Fruit fly (Drosophila melanogaster) whole organism, embryonic: ENCODE measurements around the gene Rrp5.

Experiments used
- Antp ChIP-seq: fragments of 200-800 bp; sonication (Bioruptor generic); optimal IDR thresholded peaks from 3 replicates; lab custom pipeline; 2016; ENCODE audit warnings: missing biosample characterization, missing genetic modification characterization
- Atf3 ChIP-seq: fragments of 200-800 bp; sonication (Bioruptor generic); optimal IDR thresholded peaks from 3 replicates; lab custom pipeline; 2016; ENCODE audit warnings: missing biosample characterization, missing genetic modification characterization
- Atf6 ChIP-seq: fragments of 200-800 bp; sonication (Bioruptor generic); IDR thresholded peaks from 2 replicates; pipeline ENCODE4 v1.3.6; 2022; ENCODE audit warnings: missing biosample characterization, missing genetic modification characterization
- CG1233 ChIP-seq: fragments of 200-800 bp; sonication (Bioruptor generic); optimal IDR thresholded peaks from 4 replicates; lab custom pipeline; 2018; ENCODE audit warnings: missing biosample characterization, mild to moderate bottlenecking, missing genetic modification characterization
- CG14860 ChIP-seq: fragments of 200-800 bp; sonication (Bioruptor generic); IDR thresholded peaks from 3 replicates; pipeline ENCODE4 v1.3.6; 2022; ENCODE audit warnings: missing biosample characterization, missing genetic modification characterization; ENCODE audit not compliant: partially characterized antibody
- CG15011 ChIP-seq: fragments of 200-800 bp; sonication (Bioruptor generic); optimal IDR thresholded peaks from 3 replicates; lab custom pipeline; 2018; ENCODE audit warnings: missing biosample characterization, mild to moderate bottlenecking, missing genetic modification characterization
- CG15479 ChIP-seq: fragments of 200-800 bp; sonication (Bioruptor generic); optimal IDR thresholded peaks from 3 replicates; lab custom pipeline; 2019; ENCODE audit warnings: missing biosample characterization, mild to moderate bottlenecking, missing genetic modification characterization, moderate library complexity
- CG17568 ChIP-seq: fragments of 200-800 bp; sonication (Bioruptor generic); optimal IDR thresholded peaks from 2 replicates; lab custom pipeline; 2018; ENCODE audit warnings: missing biosample characterization, mild to moderate bottlenecking, missing genetic modification characterization, moderate library complexity
- CG17829 ChIP-seq: fragments of 200-800 bp; optimal IDR thresholded peaks from 2 replicates; lab custom pipeline; 2019; ENCODE audit warnings: missing biosample characterization, mild to moderate bottlenecking, missing genetic modification characterization, moderate library complexity
- CG2202 ChIP-seq: fragments of 200-800 bp; sonication (Bioruptor generic); optimal IDR thresholded peaks from 2 replicates; lab custom pipeline; 2018; ENCODE audit warnings: missing biosample characterization, mild to moderate bottlenecking, missing genetic modification characterization
- CG31224 ChIP-seq: fragments of 200-800 bp; sonication (Bioruptor generic); IDR thresholded peaks from 2 replicates; pipeline ENCODE4 v1.3.6; 2022; ENCODE audit warnings: missing biosample characterization, missing genetic modification characterization
- CG31441 ChIP-seq: fragments of 200-800 bp; sonication (Bioruptor generic); IDR thresholded peaks from 2 replicates; pipeline ENCODE4 v1.3.6; 2022; ENCODE audit warnings: missing biosample characterization, missing genetic modification characterization
- CG33213 ChIP-seq: fragments of 200-800 bp; sonication (Bioruptor generic); optimal IDR thresholded peaks from 3 replicates; lab custom pipeline; 2016; ENCODE audit warnings: missing biosample characterization, missing genetic modification characterization
- CG34224 ChIP-seq: fragments of 200-800 bp; sonication (Bioruptor generic); IDR thresholded peaks from 3 replicates; pipeline ENCODE4 v1.3.6; 2022; ENCODE audit warnings: missing biosample characterization, missing genetic modification characterization; ENCODE audit not compliant: partially characterized antibody
- CG3838 ChIP-seq: fragments of 200-800 bp; sonication (Bioruptor generic); optimal IDR thresholded peaks from 3 replicates; lab custom pipeline; 2016; ENCODE audit warnings: missing biosample characterization, missing genetic modification characterization
- CG4404 ChIP-seq: fragments of 200-800 bp; sonication (Bioruptor generic); IDR thresholded peaks from 2 replicates; pipeline ENCODE4 v1.3.6; 2022; ENCODE audit warnings: missing biosample characterization, missing genetic modification characterization
- CG5953 ChIP-seq: fragments of 200-800 bp; sonication (Bioruptor generic); IDR thresholded peaks from 2 replicates; pipeline ENCODE4 v1.3.6; 2022; ENCODE audit warnings: missing biosample characterization, missing genetic modification characterization
- CG6854 ChIP-seq: fragments of 200-800 bp; sonication (Bioruptor generic); optimal IDR thresholded peaks from 3 replicates; lab custom pipeline; 2017; ENCODE audit warnings: missing biosample characterization, mild to moderate bottlenecking, missing genetic modification characterization
- CG7271 ChIP-seq: fragments of 200-800 bp; sonication (Bioruptor generic); optimal IDR thresholded peaks from 2 replicates; lab custom pipeline; 2018; ENCODE audit warnings: missing biosample characterization, mild to moderate bottlenecking, missing genetic modification characterization, moderate library complexity
- CG7357 ChIP-seq: fragments of 200-800 bp; sonication (Bioruptor generic); IDR thresholded peaks from 3 replicates; pipeline ENCODE4 v1.3.6; 2022; ENCODE audit warnings: missing biosample characterization, missing genetic modification characterization
- Hand ChIP-seq: fragments of 200-800 bp; sonication (Bioruptor generic); optimal IDR thresholded peaks from 2 replicates; lab custom pipeline; 2017; ENCODE audit warnings: mild to moderate bottlenecking, missing biosample characterization, missing genetic modification reagents, missing genetic modification characterization
- Lim3 ChIP-seq: fragments of 200-800 bp; sonication (Bioruptor generic); IDR thresholded peaks from 2 replicates; pipeline ENCODE4 v1.3.6; 2022; ENCODE audit warnings: missing biosample characterization, missing genetic modification characterization
- Max ChIP-seq: fragments of 200-800 bp; sonication (Bioruptor generic); optimal IDR thresholded peaks from 2 replicates; lab custom pipeline; 2016; ENCODE audit warnings: missing biosample characterization, mild to moderate bottlenecking, missing genetic modification characterization
- Nf-YB ChIP-seq: fragments of 200-800 bp; sonication (Bioruptor generic); optimal IDR thresholded peaks from 3 replicates; lab custom pipeline; 2019; ENCODE audit warnings: missing biosample characterization, mild to moderate bottlenecking, missing genetic modification characterization, moderate library complexity
- Nf-YC ChIP-seq: fragments of 200-800 bp; optimal IDR thresholded peaks from 3 replicates; lab custom pipeline; 2019; ENCODE audit warnings: missing biosample characterization, mild to moderate bottlenecking, missing genetic modification characterization, moderate library complexity
- Six4 ChIP-seq: fragments of 200-800 bp; sonication (Bioruptor generic); optimal IDR thresholded peaks from 2 replicates; lab custom pipeline; 2016; ENCODE audit warnings: missing biosample characterization, missing genetic modification characterization
- Taf1 ChIP-seq: fragments of 200-800 bp; sonication (Bioruptor generic); IDR thresholded peaks from 2 replicates; pipeline ENCODE4 v1.3.6; 2022; ENCODE audit warnings: missing biosample characterization, missing genetic modification characterization
- ap ChIP-seq: fragments of 200-800 bp; sonication (Bioruptor generic); IDR thresholded peaks from 2 replicates; pipeline ENCODE4 v1.3.6; 2022; ENCODE audit warnings: missing biosample characterization, missing genetic modification characterization
- bigmax ChIP-seq: fragments of 200-800 bp; sonication (Bioruptor generic); optimal IDR thresholded peaks from 2 replicates; lab custom pipeline; 2018; ENCODE audit warnings: missing biosample characterization, mild to moderate bottlenecking, missing genetic modification characterization
- chinmo ChIP-seq: fragments of 200-800 bp; sonication (Bioruptor generic); IDR thresholded peaks from 4 replicates; pipeline ENCODE4 v1.3.6; 2022; ENCODE audit warnings: missing biosample characterization, missing genetic modification characterization; ENCODE audit not compliant: partially characterized antibody
- crc ChIP-seq: fragments of 200-800 bp; sonication (Bioruptor generic); optimal IDR thresholded peaks from 2 replicates; lab custom pipeline; 2016; ENCODE audit warnings: missing biosample characterization, missing genetic modification characterization
- crol ChIP-seq: fragments of 200-800 bp; sonication (Bioruptor generic); IDR thresholded peaks from 2 replicates; pipeline ENCODE4 v1.3.6; 2022; ENCODE audit warnings: missing biosample characterization, missing genetic modification characterization
- da ChIP-seq: fragments of 200-800 bp; sonication (Bioruptor generic); optimal IDR thresholded peaks from 2 replicates; lab custom pipeline; 2016; ENCODE audit warnings: missing biosample characterization, missing genetic modification characterization
- dan ChIP-seq: fragments of 200-800 bp; sonication (Bioruptor generic); IDR thresholded peaks from 2 replicates; pipeline ENCODE4 v1.3.6; 2022; ENCODE audit warnings: missing biosample characterization, missing genetic modification characterization
- danr ChIP-seq: fragments of 200-800 bp; sonication (Bioruptor generic); IDR thresholded peaks from 2 replicates; pipeline ENCODE4 v1.3.6; 2022; ENCODE audit warnings: missing biosample characterization, missing genetic modification characterization
- dpn ChIP-seq, 2 experiments: fragments of 200-800 bp; sonication (Bioruptor generic); optimal IDR thresholded peaks; 3 replicates each; lab custom pipeline; 2016; ENCODE audit warnings: missing biosample characterization in 2 of 2, missing genetic modification characterization in 2 of 2
- exex ChIP-seq: fragments of 200-800 bp; sonication (Bioruptor generic); optimal IDR thresholded peaks from 4 replicates; lab custom pipeline; 2018; ENCODE audit warnings: missing biosample characterization, mild to moderate bottlenecking, missing genetic modification characterization, moderate library complexity
- eyg ChIP-seq: fragments of 200-800 bp; sonication (Bioruptor generic); optimal IDR thresholded peaks from 3 replicates; lab custom pipeline; 2016; ENCODE audit warnings: missing biosample characterization, missing genetic modification characterization
- fd3F ChIP-seq: fragments of 200-800 bp; sonication (Bioruptor generic); optimal IDR thresholded peaks from 2 replicates; lab custom pipeline; 2018; ENCODE audit warnings: missing biosample characterization, mild to moderate bottlenecking, missing genetic modification characterization, moderate library complexity
- ham ChIP-seq: fragments of 200-800 bp; sonication (Bioruptor generic); IDR thresholded peaks from 2 replicates; pipeline ENCODE4 v1.3.6; 2022; ENCODE audit warnings: missing biosample characterization, missing genetic modification characterization
- lov ChIP-seq, 2 experiments: fragments of 200-800 bp in 1 of 2; fragments of >200 bp in 1 of 2; sonication (Bioruptor generic) in 1 of 2; IDR thresholded peaks in 1 of 2; optimal IDR thresholded peaks in 1 of 2; 2 replicates in 1 of 2; 3 replicates in 1 of 2; pipeline versions ENCODE4 v1.3.6 to Lab custom; 2017 to 2022; ENCODE audit warnings: missing biosample characterization in 1 of 2, missing genetic modification characterization in 1 of 2
- pros ChIP-seq: fragments of 200-800 bp; sonication (Bioruptor generic); optimal IDR thresholded peaks from 3 replicates; lab custom pipeline; 2019; ENCODE audit warnings: missing biosample characterization, mild to moderate bottlenecking, missing genetic modification characterization, moderate library complexity
- sd ChIP-seq: fragments of 200-800 bp; sonication (Bioruptor generic); optimal IDR thresholded peaks from 3 replicates; lab custom pipeline; 2018; ENCODE audit warnings: missing biosample characterization, mild to moderate bottlenecking, missing genetic modification characterization, moderate library complexity
- slou ChIP-seq: fragments of 200-800 bp; sonication (Bioruptor generic); optimal IDR thresholded peaks from 3 replicates; lab custom pipeline; 2016; ENCODE audit warnings: missing biosample characterization, missing genetic modification characterization
- so ChIP-seq: fragments of 200-800 bp; sonication (Bioruptor generic); IDR thresholded peaks from 3 replicates; pipeline ENCODE4 v1.3.6; 2022; ENCODE audit warnings: missing biosample characterization, missing genetic modification characterization
- sr ChIP-seq: fragments of 200-800 bp; sonication (Bioruptor generic); IDR thresholded peaks from 3 replicates; pipeline ENCODE4 v1.3.6; 2022; ENCODE audit warnings: missing biosample characterization, missing genetic modification characterization
- sug ChIP-seq: fragments of 200-800 bp; optimal IDR thresholded peaks from 2 replicates; lab custom pipeline; 2019; ENCODE audit warnings: missing biosample characterization, mild to moderate bottlenecking, missing genetic modification characterization, moderate library complexity
- unc-4 ChIP-seq: fragments of 200-800 bp; sonication (Bioruptor generic); IDR thresholded peaks from 2 replicates; pipeline ENCODE4 v1.3.6; 2022; ENCODE audit warnings: missing biosample characterization, missing genetic modification characterization; ENCODE audit not compliant: partially characterized antibody

Gene Rrp5

dm6 chr3R:24294784-24295555, 38.1 kb downstream of the Rrp5 start, which contains the start of gene crb (continued):
- TF ChIP-seq CG6854 (GFP tag; lab: Kevin White, UChicago) (peak; percentile 11), da (GFP tag; lab: Kevin White, UChicago) (no peak), lov (optimal IDR thresholded peaks at IDR 0.05; lab: Kevin White, UChicago) (no peak), lov (GFP tag; IDR thresholded peaks at IDR 0.05; lab: Robert Waterston, UW) (0 out of 3 replicates have a peak, but pooled peaks have one; percentile 33), crol (GFP tag; lab: Robert Waterston, UW) (no peak; the same call in 1 of the 2 replicates), Atf6 (GFP tag; lab: Robert Waterston, UW) (peak; percentile 38; the same call in 1 of the 2 replicates), CG7271 (no peak), chinmo (GFP tag; lab: Robert Waterston, UW) (peak; percentile 85), Atf3 (GFP tag; lab: Kevin White, UChicago) (peak; percentile 25), ap (GFP tag; lab: Robert Waterston, UW) (no peak), CG33213 (GFP tag; lab: Kevin White, UChicago) (peak; percentile 65), sd (tag; lab: Kevin White, UChicago) (peak; percentile 56), dan (GFP tag; lab: Robert Waterston, UW) (no peak), exex (tag; lab: Kevin White, UChicago) (peak; percentile 23), CG1233 (GFP tag; lab: Kevin White, UChicago) (peak; percentile 50), CG4404 (GFP tag; lab: Robert Waterston, UW) (no peak), CG3838 (GFP tag; lab: Kevin White, UChicago) (no peak), Hand (GFP tag; lab: Kevin White, UChicago) (no peak), CG7357 (GFP tag; lab: Robert Waterston, UW) (no peak), Antp (GFP tag; lab: Kevin White, UChicago) (peak; percentile 54), danr (GFP tag; lab: Robert Waterston, UW) (no peak), Lim3 (no peak), Max (GFP tag; lab: Kevin White, UChicago) (peak; percentile 43), CG15479 (GFP tag; lab: Kevin White, UChicago) (peak; percentile 21), sug (tag; lab: Kevin White, UChicago) (peak; percentile 62), dpn (GFP tag; optimal IDR thresholded peaks at IDR 0.05; lab: Kevin White, UChicago) (peak; percentile 46 to 64), bigmax (peak; percentile 5), crc (no peak), CG17568 (GFP tag; lab: Kevin White, UChicago) (peak; percentile 36), CG17829 (tag; lab: Kevin White, UChicago) (peak; percentile 59), Taf1 (no peak), Six4 (GFP tag; lab: Kevin White, UChicago) (no peak), pros (no peak), CG2202 (tag; lab: Kevin White, UChicago) (peak; percentile 22), ham (no peak), Nf-YC (tag; lab: Kevin White, UChicago) (peak; percentile 49), CG34224 (GFP tag; lab: Robert Waterston, UW) (peak; percentile 64; the same call in 2 of the 3 replicates), CG15011 (GFP tag; lab: Kevin White, UChicago) (no peak), CG31441 (GFP tag; lab: Robert Waterston, UW) (peak; percentile 47), eyg (GFP tag; lab: Kevin White, UChicago) (peak; percentile 2), CG31224 (GFP tag; lab: Robert Waterston, UW) (no peak), sr (GFP tag; lab: Robert Waterston, UW) (0 out of 3 replicates have a peak, but pooled peaks have one; percentile 41), fd3F (GFP tag; lab: Kevin White, UChicago) (no peak), so (GFP tag; lab: Robert Waterston, UW) (peak; percentile 57; the same call in 1 of the 3 replicates), unc-4 (GFP tag; lab: Robert Waterston, UW) (no peak), slou (no peak), CG14860 (GFP tag; lab: Robert Waterston, UW) (peak; percentile 38; the same call in 1 of the 3 replicates), Nf-YB (GFP tag; lab: Kevin White, UChicago) (peak; percentile 25), CG5953 (GFP tag; lab: Robert Waterston, UW) (0 out of 2 replicates have a peak, but pooled peaks have one; percentile 32)
